Fruit fly (Drosophila melanogaster): ENCODE data around the gene Doc3.

DNA sequence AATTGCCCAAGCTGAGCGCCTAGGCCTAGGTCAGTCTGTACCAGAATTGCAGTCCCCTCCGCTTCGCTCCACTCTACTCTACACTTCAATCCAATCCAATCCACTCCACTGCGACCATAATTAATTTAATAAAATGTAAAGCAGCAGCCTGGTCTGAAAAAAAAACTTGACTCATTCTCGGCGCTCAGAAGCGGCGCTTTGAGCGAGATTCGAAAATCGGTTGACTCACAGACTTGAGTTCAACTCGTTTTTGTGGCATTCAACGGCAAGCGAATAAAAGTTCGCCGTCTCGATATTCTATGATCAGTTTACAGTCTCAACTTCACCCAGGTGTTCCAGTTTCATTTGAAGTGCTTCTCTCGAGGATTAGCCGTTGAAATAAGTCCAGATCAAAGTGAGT, 23.5 kb upstream of the Doc3 start, which contains the start of gene CG13314:
- no peak for TF ChIP-seq pan (optimal IDR thresholded peaks at IDR 0.05)
- TF ChIP-seq fru (GFP tag; optimal IDR thresholded peaks at IDR 0.05) = no peak
